Worm (Caenorhabditis elegans) whole organism, L1 larva: ENCODE measurements around the gene cdc-37.
A peak's percentile ranks its signal among the peaks of the same experiment; 100 is the strongest.

Experiments
- C16A3.4 ChIP-seq: fragments of 150-350 bp; optimal IDR thresholded peaks from 2 replicates; lab custom pipeline; 2014; ENCODE audit warnings: missing biosample characterization, missing genetic modification characterization
- C34B4.2 ChIP-seq: sonication (generic microtip); optimal IDR thresholded peaks from 2 replicates; lab custom pipeline; 2017; ENCODE audit warnings: mild to moderate bottlenecking, missing genetic modification characterization, missing compliant biosample characterization
- Y116A8C.19 ChIP-seq: sonication (generic microtip); optimal IDR thresholded peaks from 2 replicates; lab custom pipeline; 2016; ENCODE audit warnings: missing compliant biosample characterization, missing genetic modification characterization, borderline replicate concordance
- aha-1 ChIP-seq: fragments of 150-350 bp; optimal IDR thresholded peaks from 2 replicates; lab custom pipeline; 2014; ENCODE audit warnings: missing biosample characterization, missing genetic modification characterization
- blmp-1 ChIP-seq: fragments of 150-350 bp; optimal IDR thresholded peaks from 2 replicates; lab custom pipeline; 2014; ENCODE audit warnings: missing biosample characterization, missing genetic modification characterization
- ceh-82 ChIP-seq, 3 experiments: fragments of 150-350 bp in 1 of 3; sonication (generic microtip) in 2 of 3; optimal IDR thresholded peaks; 2 replicates each; lab custom pipeline; 2014 to 2017; ENCODE audit warnings: missing biosample characterization in 3 of 3, missing genetic modification characterization in 3 of 3
- ceh-88 ChIP-seq: fragments of 200-800 bp; sonication (Bioruptor generic); IDR thresholded peaks from 2 replicates; pipeline ENCODE4 v1.3.6; 2022; ENCODE audit warnings: missing genetic modification characterization, missing compliant biosample characterization
- efl-1 ChIP-seq, 4 experiments: fragments of 150-350 bp; optimal IDR thresholded peaks in 3 of 4; peaks in 1 of 4; 1 replicate in 1 of 4; 2 replicates in 3 of 4; lab custom pipeline; 2014; ENCODE audit warnings: missing biosample characterization in 2 of 4, missing genetic modification characterization in 2 of 4, missing genetic modification reagents in 2 of 4
- egl-13 ChIP-seq: sonication (generic microtip); optimal IDR thresholded peaks from 2 replicates; lab custom pipeline; 2016; ENCODE audit warnings: missing genotype, missing genetic modification reagents, missing genetic modification characterization, missing compliant biosample characterization
- ets-5 ChIP-seq: fragments of 200-800 bp; sonication (Bioruptor generic); IDR thresholded peaks from 2 replicates; pipeline ENCODE4 v1.3.6; 2022; ENCODE audit warnings: missing genetic modification characterization, missing compliant biosample characterization
- fos-1 ChIP-seq: fragments of 150-350 bp; optimal IDR thresholded peaks from 2 replicates; lab custom pipeline; 2014; ENCODE audit warnings: missing biosample characterization, missing genetic modification characterization
- grh-1 ChIP-seq: fragments of 200-800 bp; sonication (Bioruptor generic); IDR thresholded peaks from 2 replicates; pipeline ENCODE4 v1.3.6; 2022; ENCODE audit warnings: missing genetic modification reagents, missing genetic modification characterization, missing compliant biosample characterization
- irx-1 ChIP-seq: sonication (generic microtip); optimal IDR thresholded peaks from 2 replicates; lab custom pipeline; 2016; ENCODE audit warnings: missing genetic modification characterization, missing compliant biosample characterization
- jun-1 ChIP-seq: fragments of 150-350 bp; optimal IDR thresholded peaks from 2 replicates; lab custom pipeline; 2014; ENCODE audit warnings: missing biosample characterization, missing genetic modification reagents, missing genetic modification characterization
- lin-14 ChIP-seq: fragments of 200-800 bp; sonication (Bioruptor generic); optimal IDR thresholded peaks from 2 replicates; lab custom pipeline; 2018; ENCODE audit warnings: mild to moderate bottlenecking, missing genetic modification characterization, moderate library complexity, missing compliant biosample characterization
- lin-35 ChIP-seq, 2 experiments: fragments of 150-350 bp; optimal IDR thresholded peaks; 2 replicates each; lab custom pipeline; 2014; ENCODE audit warnings: missing biosample characterization in 2 of 2, missing genetic modification characterization in 2 of 2, missing genetic modification reagents in 2 of 2
- lsy-2 ChIP-seq, 2 experiments: fragments of 150-350 bp; optimal IDR thresholded peaks; 2 replicates each; lab custom pipeline; 2014; ENCODE audit warnings: missing biosample characterization in 2 of 2, missing genetic modification characterization in 2 of 2
- mab-9 ChIP-seq: fragments of 200-800 bp; sonication (Bioruptor generic); IDR thresholded peaks from 2 replicates; pipeline ENCODE4 v1.3.6; 2022; ENCODE audit warnings: missing genetic modification reagents, missing genetic modification characterization, missing compliant biosample characterization
- nhr-11 ChIP-seq: fragments of 150-350 bp; optimal IDR thresholded peaks from 2 replicates; lab custom pipeline; 2014; ENCODE audit warnings: missing biosample characterization, missing genetic modification characterization
- nhr-12 ChIP-seq: sonication (generic microtip); optimal IDR thresholded peaks from 2 replicates; lab custom pipeline; 2017; ENCODE audit warnings: missing biosample characterization, missing genetic modification characterization
- nhr-47 ChIP-seq: sonication (generic microtip); optimal IDR thresholded peaks from 2 replicates; lab custom pipeline; 2016; ENCODE audit warnings: mild to moderate bottlenecking, missing genetic modification characterization, moderate library complexity, missing compliant biosample characterization
- nhr-77 ChIP-seq: fragments of 150-350 bp; optimal IDR thresholded peaks from 2 replicates; lab custom pipeline; 2014; ENCODE audit warnings: missing biosample characterization, missing genetic modification characterization
- pag-3 ChIP-seq: sonication (generic microtip); optimal IDR thresholded peaks from 2 replicates; lab custom pipeline; 2017; ENCODE audit warnings: missing genetic modification characterization, mild to moderate bottlenecking, missing compliant biosample characterization, antibody characterized with exemption, borderline replicate concordance; ENCODE audit not compliant: insufficient read depth
- skn-1 ChIP-seq: fragments of 150-350 bp; optimal IDR thresholded peaks from 2 replicates; lab custom pipeline; 2014; ENCODE audit warnings: missing biosample characterization, missing genetic modification characterization
- snpc-4 ChIP-seq: fragments of 150-350 bp; optimal IDR thresholded peaks from 2 replicates; lab custom pipeline; 2014; ENCODE audit warnings: missing biosample characterization, missing genetic modification characterization
- sox-4 ChIP-seq: sonication (generic microtip); optimal IDR thresholded peaks from 2 replicates; lab custom pipeline; 2016; ENCODE audit warnings: missing genetic modification characterization, missing compliant biosample characterization
- tlp-1 ChIP-seq: fragments of 150-350 bp; optimal IDR thresholded peaks from 2 replicates; lab custom pipeline; 2014; ENCODE audit warnings: missing biosample characterization, missing genetic modification characterization
- unc-98 ChIP-seq: fragments of 200-800 bp; sonication (Bioruptor generic); IDR thresholded peaks from 2 replicates; pipeline ENCODE4 v1.3.6; 2022; ENCODE audit warnings: missing genetic modification characterization, missing compliant biosample characterization
- xbp-1 ChIP-seq: sonication (generic microtip); optimal IDR thresholded peaks from 2 replicates; lab custom pipeline; 2016; ENCODE audit warnings: missing genetic modification characterization, missing compliant biosample characterization
- zag-1 ChIP-seq: fragments of 150-350 bp; optimal IDR thresholded peaks from 2 replicates; lab custom pipeline; 2014; ENCODE audit warnings: missing biosample characterization, missing genetic modification characterization
- ztf-11 ChIP-seq, 2 experiments: sonication (generic microtip); optimal IDR thresholded peaks; 2 replicates each; lab custom pipeline; 2016 to 2017; ENCODE audit warnings: missing genetic modification characterization in 2 of 2, missing biosample characterization in 1 of 2, missing compliant biosample characterization in 1 of 2
- ztf-4 ChIP-seq: fragments of 150-350 bp; optimal IDR thresholded peaks from 2 replicates; lab custom pipeline; 2014; ENCODE audit warnings: missing biosample characterization, missing genetic modification characterization

The cdc-37 gene

ce11 chrII:556185-556584 is 24.2 kb downstream of the cdc-37 start, which contains the start of the genes C09E8.1 and C09E8.6:
TSS of gene C09E8.1 (plus strand) at chrII:556485.
TSS of gene C09E8.6 (plus strand) at chrII:556497.
- TF ChIP-seq C34B4.2 (tag; lab: Kevin White, UChicago) (no peak), C16A3.4 (tag; lab: Kevin White, UChicago) (no peak), sox-4 (tag; lab: Kevin White, UChicago) (no peak), xbp-1 (tag; lab: Kevin White, UChicago) (no peak), tlp-1 (no peak), unc-98 (GFP tag; lab: Robert Waterston, UW) (no peak), aha-1 (tag; lab: Kevin White, UChicago) (no peak), grh-1 (GFP tag; lab: Robert Waterston, UW) (no peak), nhr-12 (no peak), nhr-77 (tag; lab: Kevin White, UChicago) (no peak), jun-1 (tag; lab: Kevin White, UChicago) (no peak), nhr-11 (no peak)
- TF ChIP-seq, all 84 proteins: peak for 0

- TF ChIP-seq unc-98 (GFP tag; lab: Robert Waterston, UW) = no peak
- TF ChIP-seq nhr-11 = no peak
- no peak for TF ChIP-seq ztf-11 (tag; optimal IDR thresholded peaks at IDR 0.05; lab: Kevin White, UChicago)
- TF ChIP-seq skn-1 = peak; percentile 24
- TF ChIP-seq snpc-4 = no peak
- no peak for TF ChIP-seq irx-1 (tag; lab: Kevin White, UChicago)
- no peak for TF ChIP-seq pag-3 (tag; lab: Kevin White, UChicago)
- peak in 1 of 2 experiments; percentile 20 for TF ChIP-seq lsy-2 (tag; optimal IDR thresholded peaks at IDR 0.05; lab: Kevin White, UChicago)
- no peak for TF ChIP-seq fos-1 (tag; lab: Kevin White, UChicago)
- TF ChIP-seq lin-35 (GFP tag; optimal IDR thresholded peaks at IDR 0.05; lab: Kevin White, UChicago) = peak in 1 of 2 experiments; percentile 0
- no peak for TF ChIP-seq egl-13 (tag; lab: Kevin White, UChicago)
- no peak for TF ChIP-seq ets-5 (GFP tag; lab: Robert Waterston, UW)
- no peak for TF ChIP-seq ceh-88 (GFP tag; lab: Robert Waterston, UW)
- TF ChIP-seq nhr-47 (tag; lab: Kevin White, UChicago) = no peak
- peak in 1 of 2 experiments; percentile 13 for TF ChIP-seq efl-1 (optimal IDR thresholded peaks at IDR 0.05; lab: Kevin White, UChicago)
- peak in 1 of 2 experiments; percentile 77 for TF ChIP-seq efl-1 (GFP tag; optimal IDR thresholded peaks at IDR 0.05 in 1 of 2; lab: Kevin White, UChicago)
- TF ChIP-seq Y116A8C.19 = no peak
Measured at ce11 chrII:555371-555770, 25.0 kb downstream of the cdc-37 start.

ce11 chrII:551245-551904 is 29.0 kb downstream of the cdc-37 start, which contains the start of gene lips-7:
TSS of gene lips-7 (plus strand) at chrII:551854.
- no peak for TF ChIP-seq ztf-4
- TF ChIP-seq zag-1 (tag; lab: Kevin White, UChicago) = no peak
- TF ChIP-seq efl-1 (optimal IDR thresholded peaks at IDR 0.05; lab: Kevin White, UChicago) = no peak
- TF ChIP-seq efl-1 (GFP tag; optimal IDR thresholded peaks at IDR 0.05 in 1 of 2; lab: Kevin White, UChicago) = peak in 1 of 2 experiments; percentile 35
- TF ChIP-seq ceh-82 (tag; optimal IDR thresholded peaks at IDR 0.05; lab: Kevin White, UChicago) = no peak
- TF ChIP-seq nhr-47 (tag; lab: Kevin White, UChicago) = no peak

- TF ChIP-seq efl-1 (optimal IDR thresholded peaks at IDR 0.05; lab: Kevin White, UChicago) = no peak
- peak in 1 of 2 experiments; percentile 77 for TF ChIP-seq efl-1 (GFP tag; optimal IDR thresholded peaks at IDR 0.05 in 1 of 2; lab: Kevin White, UChicago)
- no peak for TF ChIP-seq nhr-12
- no peak for TF ChIP-seq jun-1 (tag; lab: Kevin White, UChicago)
Measured at ce11 chrII:549501-549900, 30.9 kb downstream of the cdc-37 start.

ce11 chrII:546405-546804 is 34.0 kb downstream of the cdc-37 start, which contains the start of gene mlt-10:
TSS of gene mlt-10 (plus strand) at chrII:546705.
- TF ChIP-seq jun-1 (tag; lab: Kevin White, UChicago) (no peak), lin-14 (GFP tag; lab: Kevin White, UChicago) (no peak), blmp-1 (tag; lab: Kevin White, UChicago) (no peak), nhr-47 (tag; lab: Kevin White, UChicago) (no peak), ets-5 (GFP tag; lab: Robert Waterston, UW) (no peak), mab-9 (GFP tag; lab: Robert Waterston, UW) (no peak)
